Worm (Caenorhabditis elegans) whole organism, mixed stage, embryonic: ENCODE measurements around the gene nhr-86.
"Not testable (repeated sequence)": the region's sequence is repeated elsewhere in the genome, so short reads cannot be mapped to it uniquely, and the experiment has no call there.

Experiments used
- M03D4.4 ChIP-seq: sonication (generic microtip); optimal IDR thresholded peaks from 2 replicates; lab custom pipeline; 2017; ENCODE audit warnings: mild to moderate bottlenecking, missing genetic modification characterization, missing compliant biosample characterization
- bed-3 ChIP-seq: fragments of 200-800 bp; sonication (Bioruptor generic); optimal IDR thresholded peaks from 3 replicates; lab custom pipeline; 2018; ENCODE audit warnings: mild to moderate bottlenecking, missing genetic modification characterization, moderate library complexity, missing compliant biosample characterization
- blmp-1 ChIP-seq: fragments of 150-350 bp; optimal IDR thresholded peaks from 2 replicates; lab custom pipeline; 2014; ENCODE audit warnings: missing biosample characterization, missing genetic modification characterization
- ceh-39 ChIP-seq: fragments of 150-350 bp; optimal IDR thresholded peaks from 2 replicates; lab custom pipeline; 2014; ENCODE audit warnings: missing biosample characterization, missing genetic modification characterization
- ceh-43 ChIP-seq: fragments of 200-800 bp; sonication (Bioruptor generic); optimal IDR thresholded peaks from 2 replicates; lab custom pipeline; 2018; ENCODE audit warnings: mild to moderate bottlenecking, missing genetic modification characterization, moderate library complexity, missing compliant biosample characterization
- ceh-83 ChIP-seq: fragments of 200-800 bp; sonication (Bioruptor generic); optimal IDR thresholded peaks from 2 replicates; lab custom pipeline; 2018; ENCODE audit warnings: mild to moderate bottlenecking, missing genetic modification characterization, missing compliant biosample characterization
- ces-1 ChIP-seq: fragments of 150-350 bp; optimal IDR thresholded peaks from 2 replicates; lab custom pipeline; 2014; ENCODE audit warnings: missing biosample characterization, missing genetic modification reagents, missing genetic modification characterization
- drap-1 ChIP-seq: fragments of 200-800 bp; sonication (Bioruptor generic); optimal IDR thresholded peaks from 3 replicates; lab custom pipeline; 2018; ENCODE audit warnings: mild to moderate bottlenecking, missing genetic modification characterization, missing compliant biosample characterization
- elt-1 ChIP-seq: sonication (generic microtip); optimal IDR thresholded peaks from 2 replicates; lab custom pipeline; 2017; ENCODE audit warnings: missing genetic modification characterization, mild to moderate bottlenecking, missing compliant biosample characterization, antibody characterized with exemption, moderate library complexity, borderline replicate concordance; ENCODE audit not compliant: insufficient read depth
- flh-1 ChIP-seq: fragments of 200-800 bp; sonication (Bioruptor generic); optimal IDR thresholded peaks from 2 replicates; lab custom pipeline; 2018; ENCODE audit warnings: mild to moderate bottlenecking, missing genetic modification characterization, moderate library complexity, missing compliant biosample characterization
- ham-2 ChIP-seq: fragments of 200-800 bp; sonication (Bioruptor generic); optimal IDR thresholded peaks from 2 replicates; lab custom pipeline; 2018; ENCODE audit warnings: mild to moderate bottlenecking, missing genetic modification characterization, missing compliant biosample characterization
- lin-13 ChIP-seq: fragments of 150-350 bp; optimal IDR thresholded peaks from 2 replicates; lab custom pipeline; 2014; ENCODE audit warnings: missing biosample characterization, missing genetic modification characterization
- lin-32 ChIP-seq: fragments of 200-800 bp; sonication (Bioruptor generic); optimal IDR thresholded peaks from 2 replicates; lab custom pipeline; 2018; ENCODE audit warnings: mild to moderate bottlenecking, missing genetic modification characterization, missing compliant biosample characterization
- mab-5 ChIP-seq: fragments of 150-350 bp; optimal IDR thresholded peaks from 2 replicates; lab custom pipeline; 2014; ENCODE audit warnings: missing biosample characterization, missing genetic modification characterization
- mep-1 ChIP-seq: fragments of 150-350 bp; optimal IDR thresholded peaks from 2 replicates; lab custom pipeline; 2017; ENCODE audit warnings: missing biosample characterization, missing genetic modification reagents, missing genetic modification characterization, inconsistent platforms
- mls-2 ChIP-seq: sonication (generic microtip); optimal IDR thresholded peaks from 2 replicates; lab custom pipeline; 2016; ENCODE audit warnings: mild to moderate bottlenecking, missing genetic modification characterization, moderate library complexity, missing compliant biosample characterization
- nhr-12 ChIP-seq: fragments of 150-350 bp; optimal IDR thresholded peaks from 2 replicates; lab custom pipeline; 2014; ENCODE audit warnings: missing biosample characterization, missing genetic modification characterization
- nhr-237 ChIP-seq: fragments of 150-350 bp; optimal IDR thresholded peaks from 2 replicates; lab custom pipeline; 2014; ENCODE audit warnings: missing biosample characterization, missing genetic modification characterization
- nhr-28 ChIP-seq: fragments of 150-350 bp; optimal IDR thresholded peaks from 2 replicates; lab custom pipeline; 2014; ENCODE audit warnings: missing biosample characterization, missing genetic modification characterization
- nhr-76 ChIP-seq: sonication (generic microtip); optimal IDR thresholded peaks from 2 replicates; lab custom pipeline; 2017; ENCODE audit warnings: missing biosample characterization, missing genetic modification characterization
- pha-4 ChIP-seq: fragments of 150-350 bp; optimal IDR thresholded peaks from 2 replicates; lab custom pipeline; 2018; ENCODE audit warnings: missing biosample characterization, missing genetic modification reagents, missing genetic modification characterization
- sem-2 ChIP-seq: fragments of 200-800 bp; sonication (Bioruptor generic); optimal IDR thresholded peaks from 2 replicates; lab custom pipeline; 2018; ENCODE audit warnings: mild to moderate bottlenecking, missing genetic modification characterization, missing compliant biosample characterization
- snpc-4 ChIP-seq: fragments of 150-350 bp; optimal IDR thresholded peaks from 2 replicates; lab custom pipeline; 2014; ENCODE audit warnings: missing biosample characterization, missing genetic modification characterization
- sptf-1 ChIP-seq: sonication (generic microtip); optimal IDR thresholded peaks from 2 replicates; lab custom pipeline; 2017; ENCODE audit warnings: mild to moderate bottlenecking, missing genetic modification characterization, moderate library complexity, missing compliant biosample characterization
- tbx-8 ChIP-seq: fragments of 200-800 bp; sonication (Bioruptor generic); optimal IDR thresholded peaks from 2 replicates; lab custom pipeline; 2018; ENCODE audit warnings: mild to moderate bottlenecking, missing genetic modification characterization, moderate library complexity, missing compliant biosample characterization
- unc-120 ChIP-seq: sonication (generic microtip); optimal IDR thresholded peaks from 2 replicates; lab custom pipeline; 2017; ENCODE audit warnings: missing genetic modification characterization, missing compliant biosample characterization; ENCODE audit not compliant: poor library complexity, severe bottlenecking
- unc-39 ChIP-seq: fragments of 150-350 bp; optimal IDR thresholded peaks from 2 replicates; lab custom pipeline; 2014; ENCODE audit warnings: missing biosample characterization, missing genetic modification characterization
- unc-62 ChIP-seq: fragments of 150-350 bp; optimal IDR thresholded peaks from 2 replicates; lab custom pipeline; 2014; ENCODE audit warnings: missing biosample characterization, missing genetic modification reagents, missing genetic modification characterization

nhr-86 gene

DNA sequence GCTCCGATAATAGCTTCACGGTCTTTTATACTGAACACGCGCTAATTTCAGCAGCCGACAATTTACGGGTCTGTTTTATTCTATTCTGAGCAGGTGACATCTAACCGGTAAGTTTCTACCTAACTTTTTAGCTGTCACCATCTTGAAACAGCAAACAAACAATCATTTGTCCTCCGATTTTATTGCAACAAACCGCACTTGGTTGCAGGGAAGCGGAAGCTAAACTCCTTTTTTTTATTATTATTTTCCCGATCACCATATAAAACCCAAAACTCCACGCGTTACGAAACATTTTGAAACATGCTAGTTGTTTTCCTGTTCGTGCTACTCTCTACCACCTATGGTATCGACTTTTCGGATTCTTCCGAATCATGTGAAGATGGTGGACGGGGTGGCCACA, 31.0 kb upstream of the nhr-86 start, which contains the start of gene clec-208:
Gene clec-208 (plus strand): TSS at position 301 of the 400 bp plus-strand sequence.
- TF ChIP-seq mab-5 (no peak), nhr-76 (tag; lab: Kevin White, UChicago) (no peak)

DNA sequence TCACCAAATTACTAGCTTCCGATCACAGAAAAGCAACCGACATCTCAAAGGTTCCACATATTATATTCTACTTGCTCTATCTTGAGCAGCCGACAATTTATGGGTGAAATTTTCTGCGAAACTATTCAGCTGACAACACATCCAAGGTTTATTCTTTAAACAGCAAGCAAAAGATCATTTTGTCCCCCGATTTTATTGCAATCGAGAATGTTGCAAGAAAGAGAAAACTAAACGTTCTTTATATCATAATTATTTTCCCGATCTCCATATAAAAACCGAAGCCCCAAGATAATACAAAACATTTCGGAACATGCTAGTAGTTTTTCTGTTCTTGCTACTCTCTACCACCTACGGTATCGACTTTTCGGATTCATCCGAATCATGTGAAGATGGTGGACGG, 29.1 kb upstream of the nhr-86 start, which contains the start of gene clec-207:
Gene clec-207 (plus strand): TSS at position 301 of the 400 bp plus-strand sequence.
- TF ChIP-seq ceh-83 = no peak
- no peak for TF ChIP-seq unc-120 (tag; lab: Kevin White, UChicago)
- TF ChIP-seq sem-2 (GFP tag; lab: Kevin White, UChicago) = no peak
- TF ChIP-seq drap-1 = no peak
- TF ChIP-seq M03D4.4 (tag; lab: Kevin White, UChicago) = no peak
- no peak for TF ChIP-seq flh-1 (GFP tag; lab: Kevin White, UChicago)
- no peak for TF ChIP-seq bed-3 (GFP tag; lab: Kevin White, UChicago)
- TF ChIP-seq ces-1 (GFP tag; lab: Kevin White, UChicago) = no peak
- no peak for TF ChIP-seq mep-1 (tag; lab: Kevin White, UChicago)
- no peak for TF ChIP-seq blmp-1 (tag; lab: Kevin White, UChicago)
- no peak for TF ChIP-seq elt-1 (tag; lab: Kevin White, UChicago)
- no peak for TF ChIP-seq unc-62 (GFP tag; lab: Kevin White, UChicago)

DNA sequence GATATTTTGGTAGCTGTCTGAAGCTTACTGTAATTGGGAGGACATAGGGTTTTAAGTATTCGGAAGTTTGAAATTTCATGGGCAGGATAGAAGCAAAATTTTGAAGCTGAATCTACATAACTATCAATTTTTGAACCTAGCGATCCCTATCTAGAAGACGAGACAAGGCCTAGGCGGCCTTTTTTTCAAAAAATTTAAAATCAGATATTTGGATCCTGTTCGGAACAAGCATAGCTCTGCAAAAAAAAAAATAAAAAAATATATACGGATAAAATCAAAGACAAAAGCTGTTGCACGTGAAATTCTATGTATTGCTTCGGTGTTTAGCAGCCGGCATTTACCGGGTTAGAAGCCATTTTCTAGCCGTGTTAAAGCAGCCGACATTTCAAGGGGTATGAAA, 28.6 kb upstream of the nhr-86 start, which contains the start of gene F36F12.2:
Gene F36F12.2 (minus strand): TSS at position 101 of the 400 bp plus-strand sequence.
- TF ChIP-seq unc-62 (GFP tag; lab: Kevin White, UChicago) = no peak
- TF ChIP-seq mls-2 (tag; lab: Kevin White, UChicago) = no peak
- no peak for TF ChIP-seq sptf-1 (tag; lab: Kevin White, UChicago)
- TF ChIP-seq nhr-237 (tag; lab: Kevin White, UChicago) = no peak
- no peak for TF ChIP-seq nhr-28

DNA sequence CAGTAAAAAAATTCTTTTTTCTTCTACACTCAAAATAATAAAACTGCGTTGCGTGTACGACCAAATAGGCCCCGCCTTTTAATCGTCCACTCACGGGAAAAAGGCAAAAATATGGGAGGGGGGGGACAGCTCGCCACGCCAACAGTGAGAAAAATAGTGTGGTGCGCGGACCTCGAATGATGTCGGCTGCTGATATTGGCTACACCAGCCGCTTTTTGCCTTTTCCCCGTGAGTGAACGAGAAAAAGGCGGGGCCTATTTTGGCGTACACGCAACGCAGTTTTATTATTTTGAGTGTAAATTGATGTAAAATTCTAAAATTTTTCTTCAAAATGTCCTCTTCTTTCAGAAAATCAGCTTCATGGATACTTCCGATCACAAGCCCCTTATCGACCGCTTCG, 23.7 kb upstream of the nhr-86 start, which contains the start of gene ztf-28:
Gene ztf-28 (plus strand): TSS at position 349 of the 400 bp plus-strand sequence.
- TF ChIP-seq blmp-1 (tag; lab: Kevin White, UChicago); snpc-4 (tag; lab: Kevin White, UChicago); ceh-43: not testable (repeated sequence)
- TF ChIP-seq, all 35 proteins: peak for 0; not testable (repeated sequence) for 35

DNA sequence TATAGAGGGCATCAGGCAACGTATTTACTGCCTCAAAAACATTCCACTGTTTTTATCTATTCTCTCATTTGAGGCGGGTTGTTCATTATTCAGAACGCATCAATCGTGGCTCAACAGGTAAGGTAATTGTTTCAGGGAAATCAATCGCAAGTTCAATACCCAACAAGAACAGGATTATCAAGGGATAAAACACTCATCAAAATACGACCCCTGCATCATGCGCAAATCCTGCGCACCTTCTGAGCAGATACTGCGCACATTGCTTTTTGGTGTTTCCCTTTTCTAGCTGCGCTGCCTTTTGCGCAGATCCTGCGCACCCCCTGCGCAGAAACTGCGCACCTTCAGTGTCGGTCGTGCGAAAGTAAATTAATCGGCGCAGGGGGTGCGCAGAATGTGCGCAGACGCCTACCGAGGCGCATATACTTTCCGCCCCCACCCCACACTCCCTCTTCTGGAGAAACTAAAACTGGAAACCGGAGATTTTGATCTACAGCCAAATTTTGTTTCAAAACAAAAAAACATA, 19.2 kb upstream of the nhr-86 start, which contains the start of gene F36F12.3:
Gene F36F12.3 (plus strand): TSS at position 51 of the 523 bp plus-strand sequence.
- TF ChIP-seq snpc-4 (tag; lab: Kevin White, UChicago); mab-5; pha-4: not testable (repeated sequence)

DNA sequence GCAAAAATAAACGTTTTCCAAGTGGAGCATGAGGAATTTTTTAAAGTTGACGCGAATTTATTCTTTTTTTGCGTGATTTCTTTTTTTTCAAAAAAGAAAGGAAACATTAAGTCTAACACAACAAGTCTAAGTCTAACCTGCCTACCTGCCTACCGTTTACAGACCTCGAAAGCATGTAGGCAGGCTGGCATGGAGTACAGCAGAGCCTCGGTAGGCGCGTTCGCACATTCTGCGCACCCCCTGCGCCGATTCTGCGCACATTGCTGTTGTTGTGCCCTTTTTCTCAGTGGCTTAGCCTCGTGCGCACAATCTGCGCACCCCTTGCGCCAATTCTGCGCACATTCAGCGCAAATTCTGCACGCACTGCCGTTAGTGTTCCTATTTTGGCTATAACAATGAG, 17.2 kb upstream of the nhr-86 start:
- TF ChIP-seq ceh-39 = no peak
- TF ChIP-seq nhr-12 (tag; lab: Kevin White, UChicago) = no peak
- no peak for TF ChIP-seq unc-39 (tag; lab: Kevin White, UChicago)
- TF ChIP-seq snpc-4 (tag; lab: Kevin White, UChicago) = no peak
- TF ChIP-seq unc-120 (tag; lab: Kevin White, UChicago) = no peak
- no peak for TF ChIP-seq nhr-237 (tag; lab: Kevin White, UChicago)
- TF ChIP-seq blmp-1 (tag; lab: Kevin White, UChicago) = no peak
- TF ChIP-seq drap-1 = no peak
- TF ChIP-seq ham-2 (GFP tag; lab: Kevin White, UChicago) = no peak
- no peak for TF ChIP-seq nhr-28
- no peak for TF ChIP-seq lin-13 (tag; lab: Kevin White, UChicago)
- TF ChIP-seq ceh-83 = no peak
- TF ChIP-seq tbx-8 = no peak
- no peak for TF ChIP-seq pha-4
- no peak for TF ChIP-seq lin-32 (GFP tag; lab: Kevin White, UChicago)
